Worm (Caenorhabditis elegans): Measurements from ENCODE around the gene T23G4.2.

T23G4.2 gene

DNA sequence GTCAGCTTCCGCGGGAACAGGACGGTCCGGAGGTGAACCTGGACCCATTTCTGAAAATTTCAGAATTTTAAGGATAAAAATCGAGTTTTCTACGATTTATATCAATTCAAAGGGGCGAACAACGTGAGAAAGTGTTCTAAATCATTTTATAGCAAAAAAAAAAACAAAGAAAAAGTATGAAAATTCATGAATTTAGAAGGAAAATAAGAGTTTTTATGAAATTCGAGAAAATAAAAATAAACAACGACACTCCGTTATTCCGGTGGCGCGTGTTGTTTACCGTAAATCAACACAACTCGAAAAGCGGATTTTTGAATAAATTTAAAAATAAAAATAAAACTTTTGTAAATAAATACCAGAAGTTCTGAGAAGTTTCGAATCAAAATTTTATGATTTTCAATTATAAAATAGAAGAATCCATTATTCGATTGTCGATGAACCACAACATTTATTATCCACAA lies 2.4 kb downstream of the T23G4.2 start, which contains the start of gene nyn-1:
Gene nyn-1 (minus strand): TSS at position 51 of the 461 bp plus-strand sequence.
- TF ChIP-seq ceh-90 (tag; optimal IDR thresholded peaks at IDR 0.05) (no peak), efl-1 (optimal IDR thresholded peaks at IDR 0.05) (peak in 1 of 2 experiments; percentile 13), efl-1 (GFP tag; optimal IDR thresholded peaks at IDR 0.05 in 1 of 2) (no peak)

DNA sequence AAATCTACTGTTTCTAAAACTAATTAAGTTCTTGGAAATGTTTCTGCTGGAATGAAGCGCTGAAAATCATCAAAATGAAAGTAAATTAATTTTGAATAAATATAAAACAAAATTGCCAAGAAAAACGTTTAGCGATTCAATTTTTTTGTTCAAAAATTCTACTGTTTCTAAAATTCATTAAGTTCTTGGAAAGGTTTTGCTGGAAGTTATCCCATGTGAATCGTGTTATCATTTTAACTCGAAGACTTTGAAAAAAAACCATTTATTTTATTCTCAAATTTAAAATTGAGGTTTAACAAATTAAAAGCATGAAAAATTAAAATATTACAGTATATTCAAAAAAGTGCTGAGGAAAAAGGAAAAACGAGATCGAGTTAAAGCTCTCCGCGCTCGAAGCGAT lies 4.5 kb downstream of the T23G4.2 start:
- no peak for TF ChIP-seq vab-15 (tag; optimal IDR thresholded peaks at IDR 0.05)
- no peak for TF ChIP-seq dsc-1 (tag; optimal IDR thresholded peaks at IDR 0.05)
- TF ChIP-seq C34B4.2 (tag; optimal IDR thresholded peaks at IDR 0.05), result no peak
- TF ChIP-seq efl-1 (optimal IDR thresholded peaks at IDR 0.05), result no peak
- no peak for TF ChIP-seq efl-1 (GFP tag; optimal IDR thresholded peaks at IDR 0.05 in 1 of 2)
- TF ChIP-seq skn-1 (tag; optimal IDR thresholded peaks at IDR 0.05), result no peak

DNA sequence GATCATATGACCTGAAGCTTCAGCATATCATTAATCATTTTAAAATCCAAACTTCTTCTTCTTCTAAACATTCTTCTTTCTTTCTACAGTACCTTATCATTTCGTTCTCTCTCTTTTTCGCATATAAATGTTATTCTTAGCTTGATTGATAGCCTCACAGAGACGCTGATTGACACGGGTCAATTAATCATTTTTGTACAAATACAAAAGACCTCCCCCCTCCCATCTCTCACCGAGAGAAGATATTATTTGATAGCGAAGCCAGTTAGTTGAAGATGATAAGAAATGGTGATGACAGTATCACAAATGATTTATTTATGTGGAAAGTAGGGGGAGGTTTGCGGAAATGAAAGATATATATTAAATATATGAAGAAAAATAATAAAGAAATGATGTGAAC lies 6.6 kb downstream of the T23G4.2 start:
- TF ChIP-seq efl-1 (optimal IDR thresholded peaks at IDR 0.05) (no peak), efl-1 (GFP tag; optimal IDR thresholded peaks at IDR 0.05 in 1 of 2) (no peak), nhr-28 (tag; optimal IDR thresholded peaks at IDR 0.05) (no peak), rnt-1 (tag; optimal IDR thresholded peaks at IDR 0.05) (no peak), ceh-90 (tag; optimal IDR thresholded peaks at IDR 0.05) (no peak), dsc-1 (tag; optimal IDR thresholded peaks at IDR 0.05) (no peak), nhr-47 (tag; optimal IDR thresholded peaks at IDR 0.05) (no peak), ceh-82 (tag; optimal IDR thresholded peaks at IDR 0.05) (no peak), fkh-10 (GFP tag; optimal IDR thresholded peaks at IDR 0.05) (no peak), pqm-1 (tag; optimal IDR thresholded peaks at IDR 0.05) (no peak), dpl-1 (GFP tag; optimal IDR thresholded peaks at IDR 0.05) (no peak), tbx-2 (tag; optimal IDR thresholded peaks at IDR 0.05) (peak; percentile 73), Y116A8C.19 (tag; optimal IDR thresholded peaks at IDR 0.05; ENCODE audit: borderline replicate concordance) (no peak), nhr-11 (tag; optimal IDR thresholded peaks at IDR 0.05) (no peak), mab-9 (GFP tag; IDR thresholded peaks at IDR 0.05) (no peak), mep-1 (tag; optimal IDR thresholded peaks at IDR 0.05) (peak; percentile 26), pag-3 (tag; optimal IDR thresholded peaks at IDR 0.05; ENCODE audit: borderline replicate concordance, insufficient read depth) (no peak), unc-86 (tag; optimal IDR thresholded peaks at IDR 0.05) (no peak), sup-37 (GFP tag; optimal IDR thresholded peaks at IDR 0.05) (no peak), pax-3 (tag; optimal IDR thresholded peaks at IDR 0.05) (no peak), elt-3 (tag; optimal IDR thresholded peaks at IDR 0.05) (peak in 5 of 6 experiments; percentile 54 to 98 (median 70)), unc-62 (GFP tag; optimal IDR thresholded peaks at IDR 0.05) (no peak), nhr-90 (tag; optimal IDR thresholded peaks at IDR 0.05; ENCODE audit: poor library complexity) (peak; percentile 60), skn-1 (tag; optimal IDR thresholded peaks at IDR 0.05) (no peak), unc-30 (tag; optimal IDR thresholded peaks at IDR 0.05) (no peak), nhr-12 (tag; optimal IDR thresholded peaks at IDR 0.05) (no peak), aha-1 (tag; optimal IDR thresholded peaks at IDR 0.05) (no peak), vab-15 (tag; optimal IDR thresholded peaks at IDR 0.05) (peak; percentile 93), nhr-85 (tag) (peak; percentile 95), lin-14 (GFP tag; optimal IDR thresholded peaks at IDR 0.05) (no peak), lin-13 (GFP tag; optimal IDR thresholded peaks at IDR 0.05) (no peak), nhr-76 (tag; optimal IDR thresholded peaks at IDR 0.05) (no peak), irx-1 (tag; optimal IDR thresholded peaks at IDR 0.05) (peak; percentile 62), tlp-1 (tag; optimal IDR thresholded peaks at IDR 0.05) (no peak), fos-1 (tag; optimal IDR thresholded peaks at IDR 0.05) (no peak), elt-2 (tag; optimal IDR thresholded peaks at IDR 0.05) (no peak), egl-27 (tag; optimal IDR thresholded peaks at IDR 0.05) (peak in 1 of 2 experiments; percentile 29), nhr-19 (GFP tag; conservative IDR thresholded peaks at IDR 0.05) (peak; percentile 30), unc-98 (GFP tag; IDR thresholded peaks at IDR 0.05) (no peak), nhr-20 (tag; optimal IDR thresholded peaks at IDR 0.05) (peak; percentile 53), unc-130 (tag; optimal IDR thresholded peaks at IDR 0.05) (peak; percentile 49), grh-1 (GFP tag; IDR thresholded peaks at IDR 0.05) (0 out of 2 replicates have a peak, but pooled peaks have one; percentile 34), zip-4 (GFP tag; optimal IDR thresholded peaks at IDR 0.05) (no peak), nhr-84 (tag; optimal IDR thresholded peaks at IDR 0.05) (no peak), ama-1 (optimal IDR thresholded peaks at IDR 0.05) (no peak), lsy-2 (tag; optimal IDR thresholded peaks at IDR 0.05) (peak; percentile 36 to 70), lin-35 (GFP tag; optimal IDR thresholded peaks at IDR 0.05) (no peak)

Measured in whole organism, L1 larva.